Worm (Caenorhabditis elegans) whole organism, late embryonic: Measurements from ENCODE around the gene F16G10.6.

Experiments
- C08G9.2 ChIP-seq: sonication (generic microtip); optimal IDR thresholded peaks from 2 replicates; lab custom pipeline; 2016; ENCODE audit warnings: mild to moderate bottlenecking, missing genetic modification characterization, moderate library complexity, missing compliant biosample characterization
- C38D4.7 ChIP-seq: fragments of 200-800 bp; sonication (Bioruptor generic); optimal IDR thresholded peaks from 2 replicates; lab custom pipeline; 2018; ENCODE audit warnings: mild to moderate bottlenecking, missing genetic modification characterization, moderate library complexity, missing compliant biosample characterization
- K02D7.2 ChIP-seq: sonication (generic microtip); optimal IDR thresholded peaks from 2 replicates; lab custom pipeline; 2017; ENCODE audit warnings: mild to moderate bottlenecking, missing genetic modification characterization, missing compliant biosample characterization
- T23F11.4 ChIP-seq: fragments of 200-800 bp; sonication (Bioruptor generic); optimal IDR thresholded peaks from 2 replicates; lab custom pipeline; 2018; ENCODE audit warnings: mild to moderate bottlenecking, missing genetic modification characterization, missing compliant biosample characterization
- ama-1 ChIP-seq: fragments of 150-350 bp; optimal IDR thresholded peaks from 2 replicates; lab custom pipeline; 2014
- ceh-14 ChIP-seq: sonication (generic microtip); optimal IDR thresholded peaks from 2 replicates; lab custom pipeline; 2016; ENCODE audit warnings: missing genotype, missing genetic modification characterization, missing compliant biosample characterization
- ceh-22 ChIP-seq: sonication (generic microtip); optimal IDR thresholded peaks from 2 replicates; lab custom pipeline; 2017; ENCODE audit warnings: missing biosample characterization, missing genetic modification characterization
- ceh-31 ChIP-seq: sonication (generic microtip); optimal IDR thresholded peaks from 2 replicates; lab custom pipeline; 2016; ENCODE audit warnings: missing genetic modification characterization, missing compliant biosample characterization
- ceh-45 ChIP-seq: fragments of 200-800 bp; sonication (Bioruptor generic); IDR thresholded peaks from 2 replicates; pipeline ENCODE4 v1.3.6; 2022; ENCODE audit warnings: missing genetic modification reagents, missing genetic modification characterization, missing compliant biosample characterization
- ceh-48 ChIP-seq: sonication (generic microtip); optimal IDR thresholded peaks from 2 replicates; lab custom pipeline; 2016; ENCODE audit warnings: missing genetic modification characterization, inconsistent platforms, missing compliant biosample characterization
- ceh-6 ChIP-seq: fragments of 200-800 bp; sonication (Bioruptor generic); optimal IDR thresholded peaks from 2 replicates; lab custom pipeline; 2018; ENCODE audit warnings: mild to moderate bottlenecking, missing genetic modification characterization, missing compliant biosample characterization
- ceh-9 ChIP-seq: sonication (generic microtip); optimal IDR thresholded peaks from 2 replicates; lab custom pipeline; 2016; ENCODE audit warnings: mild to moderate bottlenecking, missing genetic modification characterization, inconsistent platforms, missing compliant biosample characterization
- dve-1 ChIP-seq: sonication (generic microtip); optimal IDR thresholded peaks from 2 replicates; lab custom pipeline; 2017; ENCODE audit warnings: antibody characterized with exemption, mild to moderate bottlenecking, missing genetic modification characterization, missing compliant biosample characterization
- elt-2 ChIP-seq: sonication (generic microtip); optimal IDR thresholded peaks from 2 replicates; lab custom pipeline; 2016; ENCODE audit warnings: missing genetic modification reagents, missing genetic modification characterization, missing compliant biosample characterization
- ets-4 ChIP-seq: sonication (generic microtip); optimal IDR thresholded peaks from 2 replicates; lab custom pipeline; 2016; ENCODE audit warnings: missing genetic modification characterization, missing compliant biosample characterization
- gmeb-2 ChIP-seq: sonication (generic microtip); optimal IDR thresholded peaks from 2 replicates; lab custom pipeline; 2016; ENCODE audit warnings: missing genetic modification characterization, inconsistent platforms, missing compliant biosample characterization
- hlh-13 ChIP-seq: fragments of 200-800 bp; sonication (Bioruptor generic); optimal IDR thresholded peaks from 2 replicates; lab custom pipeline; 2018; ENCODE audit warnings: mild to moderate bottlenecking, missing genetic modification characterization, missing compliant biosample characterization
- lim-6 ChIP-seq: sonication (generic microtip); optimal IDR thresholded peaks from 2 replicates; lab custom pipeline; 2016; ENCODE audit warnings: missing genetic modification characterization, missing compliant biosample characterization
- madf-2 ChIP-seq: sonication (generic microtip); optimal IDR thresholded peaks from 2 replicates; lab custom pipeline; 2017; ENCODE audit warnings: missing genetic modification characterization, missing compliant biosample characterization
- nfya-1 ChIP-seq: sonication (generic microtip); optimal IDR thresholded peaks from 2 replicates; lab custom pipeline; 2017; ENCODE audit warnings: missing genetic modification characterization, mild to moderate bottlenecking, missing compliant biosample characterization, antibody characterized with exemption, moderate library complexity
- nhr-11 ChIP-seq: fragments of 150-350 bp; optimal IDR thresholded peaks from 2 replicates; lab custom pipeline; 2014; ENCODE audit warnings: missing biosample characterization, missing genetic modification characterization
- npax-4 ChIP-seq: sonication (generic microtip); optimal IDR thresholded peaks from 2 replicates; lab custom pipeline; 2016; ENCODE audit warnings: missing genetic modification characterization, missing compliant biosample characterization
- pag-3 ChIP-seq: sonication (generic microtip); optimal IDR thresholded peaks from 2 replicates; lab custom pipeline; 2016; ENCODE audit warnings: missing compliant biosample characterization, missing genetic modification characterization, borderline replicate concordance
- pat-9 ChIP-seq: fragments of 200-800 bp; sonication (Bioruptor generic); optimal IDR thresholded peaks from 2 replicates; lab custom pipeline; 2018; ENCODE audit warnings: mild to moderate bottlenecking, missing genetic modification characterization, moderate library complexity, missing compliant biosample characterization
- pha-2 ChIP-seq: sonication (generic microtip); optimal IDR thresholded peaks from 2 replicates; lab custom pipeline; 2017; ENCODE audit warnings: mild to moderate bottlenecking, missing genetic modification characterization, missing compliant biosample characterization
- syd-9 ChIP-seq: sonication (generic microtip); optimal IDR thresholded peaks from 2 replicates; lab custom pipeline; 2016; ENCODE audit warnings: mild to moderate bottlenecking, missing genetic modification characterization, moderate library complexity, missing compliant biosample characterization
- unc-3 ChIP-seq, 2 experiments: fragments of 200-800 bp in 1 of 2; sonication (Bioruptor generic) in 1 of 2; sonication (generic microtip) in 1 of 2; conservative IDR thresholded peaks in 1 of 2; optimal IDR thresholded peaks in 1 of 2; 2 replicates each; pipeline versions ENCODE4 v1.3.6 to Lab custom; 2016 to 2022; ENCODE audit warnings: missing compliant biosample characterization in 2 of 2, missing genetic modification characterization in 2 of 2, missing genetic modification reagents in 1 of 2
- unc-42 ChIP-seq: sonication (generic microtip); optimal IDR thresholded peaks from 2 replicates; lab custom pipeline; 2016; ENCODE audit warnings: missing genotype, missing genetic modification characterization, missing compliant biosample characterization
- unc-55 ChIP-seq: sonication (generic microtip); optimal IDR thresholded peaks from 2 replicates; lab custom pipeline; 2017; ENCODE audit warnings: missing biosample characterization, missing genetic modification reagents, missing genetic modification characterization
- zip-5 ChIP-seq: sonication (generic microtip); optimal IDR thresholded peaks from 2 replicates; lab custom pipeline; 2016; ENCODE audit warnings: missing genetic modification characterization, missing compliant biosample characterization
- ztf-16 ChIP-seq: sonication (generic microtip); optimal IDR thresholded peaks from 2 replicates; lab custom pipeline; 2017; ENCODE audit warnings: missing genetic modification characterization, missing compliant biosample characterization

F16G10.6 gene

DNA sequence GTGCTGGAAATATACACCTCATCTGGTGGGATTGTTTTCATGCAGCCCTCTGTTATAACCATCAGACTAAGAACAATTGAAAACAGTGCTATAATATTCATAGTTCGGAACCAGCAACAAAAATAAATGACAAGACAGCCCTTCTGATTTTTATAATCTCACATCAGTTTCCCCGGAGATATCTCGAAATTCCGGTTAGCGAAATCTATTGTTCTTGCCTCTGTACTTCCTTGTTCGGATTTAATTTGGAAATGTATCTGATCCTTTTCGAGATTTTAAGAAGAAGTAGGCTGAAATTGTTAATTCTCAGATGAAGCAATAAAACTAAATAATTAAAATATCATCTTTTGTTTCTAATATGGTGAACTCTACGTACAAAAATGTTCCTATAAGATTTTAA lies 14.0 kb downstream of the F16G10.6 start, which contains the start of gene F43C11.11:
Gene F43C11.11, minus strand, starts transcription at position 101 of the 400 bp plus-strand sequence.
- TF ChIP-seq hlh-13 (GFP tag; lab: Kevin White, UChicago), result no peak
- TF ChIP-seq ztf-16 (tag; lab: Kevin White, UChicago), result no peak
- TF ChIP-seq lim-6 (tag; lab: Kevin White, UChicago), result no peak
- TF ChIP-seq ceh-14, result no peak
- no peak for TF ChIP-seq pat-9 (tag; lab: Kevin White, UChicago)
- TF ChIP-seq ceh-45 (GFP tag; lab: Robert Waterston, UW), result no peak
- no peak for TF ChIP-seq K02D7.2 (tag; lab: Kevin White, UChicago)
- TF ChIP-seq ceh-22 (tag; lab: Kevin White, UChicago), result no peak
- TF ChIP-seq unc-55 (GFP tag; lab: Kevin White, UChicago), result no peak
- TF ChIP-seq T23F11.4 (GFP tag; lab: Kevin White, UChicago), result no peak
- no peak for TF ChIP-seq ama-1
- TF ChIP-seq dve-1 (tag; lab: Kevin White, UChicago), result no peak
- no peak for TF ChIP-seq npax-4 (tag; lab: Kevin White, UChicago)
- TF ChIP-seq elt-2 (tag; lab: Kevin White, UChicago), result no peak
- no peak for TF ChIP-seq syd-9
- no peak for TF ChIP-seq C38D4.7 (GFP tag; lab: Kevin White, UChicago)
- TF ChIP-seq, all 69 proteins: peak for 0

DNA sequence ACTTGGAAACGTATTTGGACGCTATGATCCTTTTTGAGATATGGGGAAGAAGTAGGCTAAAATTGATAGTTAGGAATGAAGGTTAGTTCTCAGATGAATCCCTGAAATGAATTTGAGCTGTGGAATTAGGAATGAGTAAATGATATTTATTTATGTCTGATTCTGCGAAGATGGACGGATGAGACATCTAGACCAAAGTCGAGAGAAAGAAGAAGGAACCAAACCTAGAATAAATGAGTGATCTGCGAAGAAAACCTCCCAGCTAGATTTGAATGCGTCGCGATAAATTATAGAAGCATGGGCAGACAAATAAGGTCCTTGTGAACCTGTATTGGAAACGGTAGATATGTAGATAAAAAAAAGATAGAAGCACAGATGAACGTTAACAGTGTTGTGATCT lies 17.7 kb downstream of the F16G10.6 start, which contains the start of gene F43C11.16:
Gene F43C11.16, minus strand, starts transcription at position 101 of the 400 bp plus-strand sequence.
- no peak for TF ChIP-seq unc-3 (GFP tag; conservative IDR thresholded peaks at IDR 0.05; lab: Robert Waterston, UW)
- no peak for TF ChIP-seq unc-3 (tag; optimal IDR thresholded peaks at IDR 0.05; lab: Kevin White, UChicago)
- no peak for TF ChIP-seq elt-2 (tag; lab: Kevin White, UChicago)
- no peak for TF ChIP-seq gmeb-2 (tag; lab: Kevin White, UChicago)
- no peak for TF ChIP-seq pag-3

DNA sequence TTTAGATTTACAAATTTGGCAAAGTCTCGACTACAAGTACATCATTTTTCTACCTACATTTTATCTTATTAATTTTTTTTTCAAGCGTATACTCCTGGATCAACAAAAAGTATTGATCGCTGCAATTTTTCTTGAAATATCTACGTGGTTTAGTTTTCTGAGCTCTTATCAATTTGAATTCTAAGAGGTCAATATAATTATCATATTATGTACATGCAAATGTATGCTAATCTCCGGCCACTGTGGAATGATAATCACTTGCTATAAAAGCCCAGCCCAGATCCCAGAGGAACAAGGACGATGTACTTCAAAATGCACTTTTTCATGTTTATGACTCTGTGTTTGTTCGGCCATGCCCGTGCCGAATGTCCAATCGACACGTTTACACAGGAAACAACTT lies 20.9 kb downstream of the F16G10.6 start, which contains the start of gene F43C11.1:
Gene F43C11.1, plus strand, starts transcription at position 301 of the 400 bp plus-strand sequence.
- TF ChIP-seq ceh-48 (no peak), pha-2 (tag; lab: Kevin White, UChicago) (no peak), K02D7.2 (tag; lab: Kevin White, UChicago) (no peak), nfya-1 (no peak)
- TF ChIP-seq, all 69 proteins: peak for 0

DNA sequence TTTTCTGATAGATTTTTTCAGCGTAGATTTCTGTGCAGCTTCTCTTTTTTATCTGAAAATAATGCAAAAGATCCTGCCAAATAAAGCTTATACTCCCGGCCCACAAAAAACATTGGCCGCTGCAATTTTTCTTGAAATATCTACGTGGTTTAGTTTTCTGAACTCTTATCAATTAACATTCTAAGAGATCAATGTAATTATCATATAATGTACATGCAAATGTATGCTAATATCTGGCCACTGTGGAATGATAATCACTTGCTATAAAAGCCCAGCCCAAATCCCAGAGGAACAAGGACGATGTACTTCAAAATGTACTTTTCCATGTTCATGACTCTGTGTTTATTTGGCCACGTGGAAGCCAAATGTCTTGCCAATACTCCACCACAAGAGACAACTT lies 23.2 kb downstream of the F16G10.6 start, which contains the start of gene F43C11.2:
Gene F43C11.2, plus strand, starts transcription at position 301 of the 400 bp plus-strand sequence.
- TF ChIP-seq pag-3, result no peak

DNA sequence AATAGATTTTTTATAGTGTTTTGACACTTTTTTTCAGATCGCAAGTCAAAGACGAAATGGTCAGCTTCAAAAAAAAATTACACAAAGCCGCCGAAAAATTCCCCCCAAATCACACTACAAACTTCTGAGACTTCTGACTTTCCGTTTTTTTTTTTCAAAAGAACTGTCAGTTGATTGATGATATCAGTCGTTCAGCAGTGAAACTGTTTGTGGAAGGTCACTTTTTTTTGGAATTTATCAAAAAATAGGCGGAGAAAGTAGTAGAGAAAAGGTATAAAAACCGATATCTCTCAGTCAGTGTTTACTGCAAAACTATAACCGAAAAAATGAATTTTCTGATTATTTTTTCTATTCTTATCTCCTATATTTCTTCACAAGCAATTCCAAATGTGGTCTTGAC lies 24.6 kb downstream of the F16G10.6 start, which contains the start of gene F43C11.3:
Gene F43C11.3, plus strand, starts transcription at position 301 of the 400 bp plus-strand sequence.
- TF ChIP-seq ceh-6 (GFP tag; lab: Kevin White, UChicago) (no peak), ceh-14 (no peak), unc-55 (GFP tag; lab: Kevin White, UChicago) (no peak), nhr-11 (tag; lab: Kevin White, UChicago) (no peak), elt-2 (tag; lab: Kevin White, UChicago) (no peak), C38D4.7 (GFP tag; lab: Kevin White, UChicago) (no peak), C08G9.2 (tag; lab: Kevin White, UChicago) (no peak), ceh-31 (tag; lab: Kevin White, UChicago) (no peak), unc-3 (GFP tag; conservative IDR thresholded peaks at IDR 0.05; lab: Robert Waterston, UW) (no peak), unc-3 (tag; optimal IDR thresholded peaks at IDR 0.05; lab: Kevin White, UChicago) (no peak), ets-4 (tag; lab: Kevin White, UChicago) (no peak), ama-1 (no peak), unc-42 (tag; lab: Kevin White, UChicago) (no peak), zip-5 (no peak), npax-4 (tag; lab: Kevin White, UChicago) (no peak), ceh-9 (tag; lab: Kevin White, UChicago) (no peak), madf-2 (no peak)
